Fruit fly (Drosophila melanogaster) whole organism, embryonic: Measurements from ENCODE around the gene CG33267.

Source experiments
- Abd-B ChIP-seq: fragments of 200-800 bp; sonication (Bioruptor generic); optimal IDR thresholded peaks from 2 replicates; lab custom pipeline; 2018; ENCODE audit warnings: missing biosample characterization, mild to moderate bottlenecking, missing genetic modification characterization, moderate library complexity
- C15 ChIP-seq: fragments of 200-800 bp; sonication (Bioruptor generic); IDR thresholded peaks from 3 replicates; pipeline ENCODE4 v1.3.6; 2022; ENCODE audit warnings: missing biosample characterization, missing genetic modification characterization
- CG10147 ChIP-seq: fragments of 200-800 bp; sonication (Bioruptor generic); optimal IDR thresholded peaks from 2 replicates; lab custom pipeline; 2019; ENCODE audit warnings: missing biosample characterization, mild to moderate bottlenecking, missing genetic modification characterization, moderate library complexity
- CG11695 ChIP-seq: fragments of 200-800 bp; sonication (Bioruptor generic); IDR thresholded peaks from 3 replicates; pipeline ENCODE4 v1.3.6; 2022; ENCODE audit warnings: missing biosample characterization, missing genetic modification characterization
- CG12236 ChIP-seq: fragments of 200-800 bp; sonication (Bioruptor generic); optimal IDR thresholded peaks from 2 replicates; lab custom pipeline; 2016; ENCODE audit warnings: missing biosample characterization, missing genetic modification characterization
- CG14860 ChIP-seq: fragments of 200-800 bp; sonication (Bioruptor generic); IDR thresholded peaks from 3 replicates; pipeline ENCODE4 v1.3.6; 2022; ENCODE audit warnings: missing biosample characterization, missing genetic modification characterization; ENCODE audit not compliant: partially characterized antibody
- CG15601 ChIP-seq: fragments of 200-800 bp; sonication (Bioruptor generic); optimal IDR thresholded peaks from 3 replicates; lab custom pipeline; 2019; ENCODE audit warnings: missing biosample characterization, mild to moderate bottlenecking, missing genetic modification characterization, moderate library complexity
- CG1603 ChIP-seq: fragments of 200-800 bp; sonication (Bioruptor generic); optimal IDR thresholded peaks from 2 replicates; lab custom pipeline; 2019; ENCODE audit warnings: missing biosample characterization, mild to moderate bottlenecking, missing genetic modification characterization, moderate library complexity
- CG17186 ChIP-seq: fragments of 200-800 bp; sonication (Bioruptor generic); optimal IDR thresholded peaks from 3 replicates; lab custom pipeline; 2017; ENCODE audit warnings: missing biosample characterization, missing genetic modification reagents, missing genetic modification characterization
- CG17612 ChIP-seq: fragments of 200-800 bp; sonication (Bioruptor generic); IDR thresholded peaks from 2 replicates; pipeline ENCODE4 v1.3.6; 2022; ENCODE audit warnings: missing biosample characterization, missing genetic modification characterization
- CG1792 ChIP-seq: fragments of 200-800 bp; sonication (Bioruptor generic); optimal IDR thresholded peaks from 2 replicates; lab custom pipeline; 2016; ENCODE audit warnings: missing biosample characterization, missing genetic modification characterization
- CG18262 ChIP-seq: fragments of 200-800 bp; optimal IDR thresholded peaks from 3 replicates; lab custom pipeline; 2019; ENCODE audit warnings: missing biosample characterization, mild to moderate bottlenecking, missing genetic modification characterization, moderate library complexity
- CG1832 ChIP-seq: fragments of 200-800 bp; sonication (Bioruptor generic); optimal IDR thresholded peaks from 2 replicates; lab custom pipeline; 2017; ENCODE audit warnings: missing biosample characterization, mild to moderate bottlenecking, missing genetic modification characterization, inconsistent platforms
- CG2199 ChIP-seq: fragments of 200-800 bp; sonication (Bioruptor generic); IDR thresholded peaks from 3 replicates; pipeline ENCODE4 v1.3.6; 2022; ENCODE audit warnings: missing biosample characterization, missing genetic modification characterization
- CG31365 ChIP-seq: fragments of 200-800 bp; sonication (Bioruptor generic); optimal IDR thresholded peaks from 2 replicates; lab custom pipeline; 2018; ENCODE audit warnings: missing biosample characterization, mild to moderate bottlenecking, missing genetic modification characterization
- CG3726 ChIP-seq: fragments of 200-800 bp; sonication (Bioruptor generic); IDR thresholded peaks from 3 replicates; pipeline ENCODE4, ENCODE4 v1.3.6; 2022; ENCODE audit warnings: missing biosample characterization, missing genetic modification characterization
- CG42726 ChIP-seq: fragments of 200-800 bp; sonication (Bioruptor generic); IDR thresholded peaks from 2 replicates; pipeline ENCODE4 v1.3.6; 2022; ENCODE audit warnings: missing biosample characterization, missing genetic modification characterization; ENCODE audit not compliant: partially characterized antibody
- CG4360 ChIP-seq: fragments of 200-800 bp; sonication (Bioruptor generic); IDR thresholded peaks from 2 replicates; pipeline ENCODE4 v1.3.6; 2022; ENCODE audit warnings: missing biosample characterization, missing genetic modification characterization
- CG5180 ChIP-seq: fragments of 200-800 bp; sonication (Bioruptor generic); optimal IDR thresholded peaks from 3 replicates; lab custom pipeline; 2017; ENCODE audit warnings: missing biosample characterization, missing genetic modification characterization, mild to moderate bottlenecking, moderate library complexity, missing genetic modification reagents
- CG7928 ChIP-seq: fragments of 200-800 bp; sonication (Bioruptor generic); optimal IDR thresholded peaks from 2 replicates; lab custom pipeline; 2017; ENCODE audit warnings: missing biosample characterization, mild to moderate bottlenecking, missing genetic modification characterization
- CG9437 ChIP-seq: fragments of 200-800 bp; sonication (Bioruptor generic); optimal IDR thresholded peaks from 2 replicates; lab custom pipeline; 2018; ENCODE audit warnings: missing biosample characterization, mild to moderate bottlenecking, missing genetic modification characterization
- CHES-1-like ChIP-seq: fragments of 200-800 bp; sonication (Bioruptor generic); optimal IDR thresholded peaks from 2 replicates; lab custom pipeline; 2016; ENCODE audit warnings: missing biosample characterization, missing genetic modification characterization
- CoRest ChIP-seq: fragments of 200-800 bp; sonication (Bioruptor generic); optimal IDR thresholded peaks from 3 replicates; lab custom pipeline; 2018; ENCODE audit warnings: missing biosample characterization, mild to moderate bottlenecking, missing genetic modification characterization, moderate library complexity
- CrebB ChIP-seq: fragments of 200-800 bp; sonication (Bioruptor generic); optimal IDR thresholded peaks from 3 replicates; lab custom pipeline; 2018; ENCODE audit warnings: missing biosample characterization, mild to moderate bottlenecking, missing genetic modification characterization
- Dek ChIP-seq: fragments of 200-800 bp; sonication (Bioruptor generic); optimal IDR thresholded peaks from 3 replicates; lab custom pipeline; 2019; ENCODE audit warnings: missing biosample characterization, mild to moderate bottlenecking, missing genetic modification characterization, moderate library complexity
- ERR ChIP-seq: fragments of 200-800 bp; sonication (Bioruptor generic); optimal IDR thresholded peaks from 2 replicates; lab custom pipeline; 2016; ENCODE audit warnings: missing biosample characterization, missing genetic modification characterization
- Hmr ChIP-seq: fragments of 200-800 bp; sonication (Bioruptor generic); optimal IDR thresholded peaks from 3 replicates; lab custom pipeline; 2017; ENCODE audit warnings: mild to moderate bottlenecking, missing biosample characterization, missing genetic modification reagents, missing genetic modification characterization
- Oli ChIP-seq: fragments of 200-800 bp; sonication (Bioruptor generic); optimal IDR thresholded peaks from 2 replicates; lab custom pipeline; 2018; ENCODE audit warnings: missing biosample characterization, mild to moderate bottlenecking, missing genetic modification characterization, moderate library complexity
- Opbp ChIP-seq: fragments of 200-800 bp; sonication (Bioruptor generic); IDR thresholded peaks from 3 replicates; pipeline ENCODE4 v1.3.6; 2022; ENCODE audit warnings: missing biosample characterization, missing genetic modification characterization; ENCODE audit not compliant: partially characterized antibody
- Side ChIP-seq: fragments of 200-800 bp; sonication (Bioruptor generic); optimal IDR thresholded peaks from 2 replicates; lab custom pipeline; 2016; ENCODE audit warnings: missing biosample characterization, missing genetic modification characterization
- Spps ChIP-seq: fragments of 200-800 bp; sonication (Bioruptor generic); optimal IDR thresholded peaks from 2 replicates; lab custom pipeline; 2018; ENCODE audit warnings: missing biosample characterization, mild to moderate bottlenecking, missing genetic modification characterization
- Sry-β ChIP-seq: fragments of 200-800 bp; sonication (Bioruptor generic); optimal IDR thresholded peaks from 2 replicates; lab custom pipeline; 2018; ENCODE audit warnings: missing biosample characterization, mild to moderate bottlenecking, missing genetic modification characterization, moderate library complexity
- Xbp1 ChIP-seq: fragments of 200-800 bp; sonication (Bioruptor generic); optimal IDR thresholded peaks from 3 replicates; lab custom pipeline; 2016; ENCODE audit warnings: missing biosample characterization, mild to moderate bottlenecking, missing genetic modification characterization
- Xrp1 ChIP-seq: fragments of 200-800 bp; sonication (Bioruptor generic); IDR thresholded peaks from 2 replicates; pipeline ENCODE4 v1.3.6; 2022; ENCODE audit warnings: missing biosample characterization, missing genetic modification characterization
- chm ChIP-seq: fragments of 200-800 bp; sonication (Bioruptor generic); IDR thresholded peaks from 2 replicates; pipeline ENCODE4 v1.3.6; 2022; ENCODE audit warnings: missing biosample characterization, missing genetic modification characterization
- crc ChIP-seq: fragments of 200-800 bp; sonication (Bioruptor generic); optimal IDR thresholded peaks from 2 replicates; lab custom pipeline; 2016; ENCODE audit warnings: missing biosample characterization, missing genetic modification characterization
- crol ChIP-seq: fragments of 200-800 bp; sonication (Bioruptor generic); IDR thresholded peaks from 2 replicates; pipeline ENCODE4 v1.3.6; 2022; ENCODE audit warnings: missing biosample characterization, missing genetic modification characterization
- dmrt11E ChIP-seq: fragments of 200-800 bp; sonication (Bioruptor generic); optimal IDR thresholded peaks from 3 replicates; lab custom pipeline; 2018; ENCODE audit warnings: missing biosample characterization, mild to moderate bottlenecking, missing genetic modification characterization, moderate library complexity
- fd3F ChIP-seq: fragments of 200-800 bp; sonication (Bioruptor generic); optimal IDR thresholded peaks from 2 replicates; lab custom pipeline; 2018; ENCODE audit warnings: missing biosample characterization, mild to moderate bottlenecking, missing genetic modification characterization, moderate library complexity
- grau ChIP-seq: fragments of 200-800 bp; optimal IDR thresholded peaks from 3 replicates; lab custom pipeline; 2019; ENCODE audit warnings: missing biosample characterization, mild to moderate bottlenecking, missing genetic modification characterization, moderate library complexity
- kay ChIP-seq: fragments of 200-800 bp; sonication (Bioruptor generic); optimal IDR thresholded peaks from 2 replicates; lab custom pipeline; 2016; ENCODE audit warnings: missing biosample characterization, missing genetic modification characterization
- mam ChIP-seq: fragments of 200-800 bp; sonication (Bioruptor generic); optimal IDR thresholded peaks from 3 replicates; lab custom pipeline; 2016; ENCODE audit warnings: missing biosample characterization, missing genetic modification characterization
- slbo ChIP-seq: fragments of 200-800 bp; sonication (Bioruptor generic); IDR thresholded peaks from 2 replicates; pipeline ENCODE4 v1.3.6; 2022; ENCODE audit warnings: missing biosample characterization, missing genetic modification characterization
- so ChIP-seq: fragments of 200-800 bp; sonication (Bioruptor generic); IDR thresholded peaks from 3 replicates; pipeline ENCODE4 v1.3.6; 2022; ENCODE audit warnings: missing biosample characterization, missing genetic modification characterization
- stc ChIP-seq: fragments of 200-800 bp; sonication (Bioruptor generic); IDR thresholded peaks from 2 replicates; pipeline ENCODE4 v1.3.6; 2022; ENCODE audit warnings: missing biosample characterization, missing genetic modification characterization
- tin ChIP-seq: fragments of 200-800 bp; sonication (Bioruptor generic); optimal IDR thresholded peaks from 3 replicates; lab custom pipeline; 2016; ENCODE audit warnings: missing biosample characterization, missing genetic modification characterization
- toy ChIP-seq: fragments of 200-800 bp; sonication (Bioruptor generic); IDR thresholded peaks from 2 replicates; pipeline ENCODE4 v1.3.6; 2022; ENCODE audit warnings: missing biosample characterization, missing genetic modification characterization
- usp ChIP-seq: fragments of >200 bp; optimal IDR thresholded peaks from 2 replicates; lab custom pipeline; 2017; ENCODE audit warnings: missing biosample characterization, missing genetic modification characterization
- wdn ChIP-seq: fragments of 200-800 bp; sonication (Bioruptor generic); IDR thresholded peaks from 2 replicates; pipeline ENCODE4 v1.3.6; 2022; ENCODE audit warnings: missing biosample characterization, missing genetic modification characterization
- zf30C ChIP-seq: fragments of 200-800 bp; sonication (Bioruptor generic); optimal IDR thresholded peaks from 3 replicates; lab custom pipeline; 2018; ENCODE audit warnings: missing biosample characterization, mild to moderate bottlenecking, missing genetic modification characterization

CG33267 gene

DNA sequence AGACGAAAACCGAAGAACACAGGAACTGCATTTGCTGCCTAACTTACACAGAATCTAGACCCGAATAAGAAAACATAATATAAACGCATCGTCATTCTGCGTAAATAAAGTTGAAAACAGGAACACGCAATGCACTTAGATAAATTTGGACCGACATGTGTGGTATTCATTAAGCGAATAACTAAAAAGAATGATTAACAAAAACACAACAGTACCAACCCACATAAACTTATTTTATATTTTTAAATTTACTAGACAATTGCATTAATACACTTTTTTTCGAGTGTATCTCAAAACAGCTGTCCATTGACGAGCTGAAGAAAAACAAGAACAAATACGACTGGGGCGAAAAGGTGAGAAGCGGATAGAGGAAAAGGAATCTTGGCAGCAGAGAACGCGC is 9.9 kb upstream of the CG33267 start (continued):
- TF ChIP-seq usp (GFP tag; lab: Kevin White, UChicago) (no peak), Xbp1 (GFP tag; lab: Kevin White, UChicago) (peak; percentile 85), Oli (tag; lab: Kevin White, UChicago) (peak; percentile 84), CG4360 (GFP tag; lab: Robert Waterston, UW) (peak; percentile 56; the same call in 1 of the 2 replicates), Xrp1 (GFP tag; lab: Robert Waterston, UW) (peak; percentile 97), dmrt11E (peak; percentile 97), Side (GFP tag; lab: Kevin White, UChicago) (peak; percentile 76), crc (peak; percentile 37), grau (tag; lab: Kevin White, UChicago) (peak; percentile 82), mam (GFP tag; lab: Kevin White, UChicago) (peak; percentile 20), CG18262 (tag; lab: Kevin White, UChicago) (peak; percentile 96), slbo (GFP tag; lab: Robert Waterston, UW) (peak; percentile 66), CHES-1-like (peak; percentile 59), CG10147 (GFP tag; lab: Kevin White, UChicago) (peak; percentile 60), CG14860 (no peak), CG1792 (GFP tag; lab: Kevin White, UChicago) (no peak), wdn (GFP tag; lab: Robert Waterston, UW) (no peak), CG1603 (tag; lab: Kevin White, UChicago) (peak; percentile 92), Hmr (peak; percentile 41), Spps (tag; lab: Kevin White, UChicago) (peak; percentile 90), CoRest (peak; percentile 85), chm (GFP tag; lab: Robert Waterston, UW) (peak; percentile 82; the same call in 1 of the 2 replicates), tin (peak; percentile 85), zf30C (GFP tag; lab: Kevin White, UChicago) (peak; percentile 89), CG11695 (GFP tag; lab: Robert Waterston, UW) (peak; percentile 81), CG7928 (peak; percentile 10), CG12236 (GFP tag; lab: Kevin White, UChicago) (peak; percentile 65), toy (GFP tag; lab: Robert Waterston, UW) (no peak), kay (GFP tag; lab: Kevin White, UChicago) (peak; percentile 48), so (0 out of 3 replicates have a peak, but pooled peaks have one; percentile 23), Abd-B (GFP tag; lab: Kevin White, UChicago) (peak; percentile 84), Sry-β (GFP tag; lab: Kevin White, UChicago) (peak; percentile 40), CG3726 (GFP tag; lab: Robert Waterston, UW) (0 out of 3 replicates have a peak, but pooled peaks have one; percentile 49), CG31365 (tag; lab: Kevin White, UChicago) (peak; percentile 4), CG15601 (peak; percentile 91), CG17186 (peak; percentile 52), fd3F (GFP tag; lab: Kevin White, UChicago) (no peak), stc (peak; percentile 56; the same call in 1 of the 2 replicates), Dek (tag; lab: Kevin White, UChicago) (peak; percentile 36), crol (GFP tag; lab: Robert Waterston, UW) (no peak), CG1832 (GFP tag; lab: Kevin White, UChicago) (no peak), Opbp (GFP tag; lab: Robert Waterston, UW) (no peak), CG5180 (GFP tag; lab: Kevin White, UChicago) (peak; percentile 56), CrebB (peak; percentile 40), ERR (GFP tag; lab: Kevin White, UChicago) (no peak), CG17612 (0 out of 2 replicates have a peak, but pooled peaks have one; percentile 7), C15 (0 out of 3 replicates have a peak, but pooled peaks have one; percentile 7), CG42726 (GFP tag; lab: Robert Waterston, UW) (no peak), CG2199 (no peak), CG9437 (GFP tag; lab: Kevin White, UChicago) (peak; percentile 59)
